Worm (Caenorhabditis elegans): ENCODE data around the gene str-90.
A peak's percentile ranks its signal among the peaks of the same experiment; 100 is the strongest.

The str-90 gene

DNA sequence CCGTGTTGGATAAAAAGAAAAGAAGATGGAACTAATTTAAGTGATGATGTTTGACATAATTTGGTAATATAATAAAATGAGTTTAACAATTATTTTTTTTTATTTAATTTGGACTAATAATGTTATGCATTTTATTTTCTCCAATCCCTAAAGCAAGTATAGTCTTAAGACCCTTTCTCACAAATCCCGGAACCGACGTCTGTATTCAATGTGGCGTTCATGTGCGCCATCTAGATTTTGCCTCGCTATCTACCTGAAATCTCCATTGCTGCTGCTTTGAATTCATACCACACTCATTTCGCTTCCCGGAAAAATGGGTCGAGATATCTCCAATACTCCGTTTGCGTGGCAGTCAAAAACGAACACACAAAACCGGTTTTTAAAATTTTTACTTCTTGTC lies 20.3 kb downstream of the str-90 start, which contains the start of gene D1014.5:
D1014.5 (plus strand) TSS at position 301 of the 400 bp plus-strand sequence.
- TF ChIP-seq nhr-77 (tag; optimal IDR thresholded peaks at IDR 0.05), result no peak
- peak; percentile 10 for TF ChIP-seq aha-1 (tag)

DNA sequence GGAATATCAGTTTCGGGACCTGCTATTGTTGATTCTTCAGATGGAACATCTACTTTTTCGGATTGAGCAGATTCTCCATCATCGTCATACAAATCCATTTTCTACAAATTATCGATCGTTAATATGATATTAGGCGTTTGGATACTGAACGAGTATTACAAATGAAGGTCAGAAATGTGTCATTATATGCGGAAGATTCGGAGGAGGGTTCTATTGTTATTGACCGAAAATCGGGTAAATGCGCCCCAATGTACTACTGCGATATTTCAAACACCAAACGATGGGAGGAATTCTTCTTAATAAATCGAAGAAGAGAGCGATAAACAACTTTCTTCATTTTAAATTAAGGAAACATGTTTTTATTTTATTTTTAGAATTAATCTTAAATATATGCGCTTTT lies 26.2 kb downstream of the str-90 start, which contains the start of gene spr-1:
spr-1 (minus strand) TSS at position 101 of the 400 bp plus-strand sequence.
- TF ChIP-seq spr-3 (GFP tag; optimal IDR thresholded peaks at IDR 0.05), result no peak
- no peak for TF ChIP-seq hlh-30 (tag; optimal IDR thresholded peaks at IDR 0.05; ENCODE audit: insufficient read depth)
- no peak for TF ChIP-seq lsy-2 (tag; optimal IDR thresholded peaks at IDR 0.05)
- no peak for TF ChIP-seq vab-7 (GFP tag; IDR thresholded peaks at IDR 0.05)
- TF ChIP-seq F10B5.3 (tag; optimal IDR thresholded peaks at IDR 0.05), result no peak

ce11 chrV:8129719-8130118 lies 26.7 kb downstream of the str-90 start:
- TF ChIP-seq pha-4 (GFP tag; IDR thresholded peaks at IDR 0.05), result no peak
- no peak for TF ChIP-seq pha-4 (tag; optimal IDR thresholded peaks at IDR 0.05)
- TF ChIP-seq unc-130 (GFP tag; optimal IDR thresholded peaks at IDR 0.05), result no peak
- TF ChIP-seq dmd-8 (GFP tag; IDR thresholded peaks at IDR 0.05), result no peak
- no peak for TF ChIP-seq mdl-1 (tag; optimal IDR thresholded peaks at IDR 0.05)
- no peak for TF ChIP-seq cey-2 (tag; optimal IDR thresholded peaks at IDR 0.05; ENCODE audit: borderline replicate concordance, insufficient read depth)
- TF ChIP-seq dve-1 (tag; optimal IDR thresholded peaks at IDR 0.05; ENCODE audit: insufficient read depth), result no peak

ce11 chrV:8130149-8130661 lies 27.1 kb downstream of the str-90 start, which contains the start of gene snap-1:
TSS of gene snap-1 (plus strand) at chrV:8130611.
- no peak for TF ChIP-seq attf-4 (tag; optimal IDR thresholded peaks at IDR 0.05)
- no peak for TF ChIP-seq daf-19 (GFP tag; conservative IDR thresholded peaks at IDR 0.05)
- peak; percentile 42 for TF ChIP-seq T20F7.1 (GFP tag; optimal IDR thresholded peaks at IDR 0.05)
- TF ChIP-seq F26F4.8 (GFP tag; conservative IDR thresholded peaks at IDR 0.05), result no peak
- no peak for TF ChIP-seq lin-38 (GFP tag; IDR thresholded peaks at IDR 0.05)
- no peak for TF ChIP-seq ztf-7 (tag; optimal IDR thresholded peaks at IDR 0.05)
- TF ChIP-seq ceh-44 (GFP tag; IDR thresholded peaks at IDR 0.05), result peak; percentile 36; the same call in 1 of the 2 replicates
- no peak for TF ChIP-seq mdt-29 (GFP tag; IDR thresholded peaks at IDR 0.05)
- TF ChIP-seq nhr-25 (tag; optimal IDR thresholded peaks at IDR 0.05; ENCODE audit: borderline replicate concordance, insufficient read depth), result no peak
- TF ChIP-seq lin-1 (GFP tag; IDR thresholded peaks at IDR 0.05), result no peak
- TF ChIP-seq ceh-82 (tag; optimal IDR thresholded peaks at IDR 0.05), result no peak
- TF ChIP-seq ceh-28 (tag; optimal IDR thresholded peaks at IDR 0.05), result no peak
- TF ChIP-seq lin-13 (GFP tag; optimal IDR thresholded peaks at IDR 0.05), result no peak
- TF ChIP-seq snpc-1.2 (GFP tag; IDR thresholded peaks at IDR 0.05), result no peak
- TF ChIP-seq unc-39 (tag; optimal IDR thresholded peaks at IDR 0.05), result no peak
- TF ChIP-seq mxl-3 (GFP tag; optimal IDR thresholded peaks at IDR 0.05), result peak; percentile 74
- peak; percentile 66 for TF ChIP-seq hlh-11 (tag; optimal IDR thresholded peaks at IDR 0.05)
- no peak for TF ChIP-seq nhr-28 (tag; optimal IDR thresholded peaks at IDR 0.05)
- TF ChIP-seq ces-1 (GFP tag; optimal IDR thresholded peaks at IDR 0.05), result no peak
- no peak for TF ChIP-seq daf-8 (GFP tag; IDR thresholded peaks at IDR 0.05)
- no peak for TF ChIP-seq fos-1 (tag; optimal IDR thresholded peaks at IDR 0.05)
- TF ChIP-seq nhr-6 (tag; optimal IDR thresholded peaks at IDR 0.05), result no peak
- no peak for TF ChIP-seq duxl-1 (tag; optimal IDR thresholded peaks at IDR 0.05; ENCODE audit: poor library complexity)
- TF ChIP-seq zip-11 (GFP tag; IDR thresholded peaks at IDR 0.05), result no peak
- no peak for TF ChIP-seq lim-7 (GFP tag; IDR thresholded peaks at IDR 0.05)
- TF ChIP-seq dmd-8 (GFP tag; IDR thresholded peaks at IDR 0.05), result no peak
- no peak for TF ChIP-seq arid-1 (GFP tag; conservative IDR thresholded peaks at IDR 0.05)
- no peak for TF ChIP-seq nhr-41 (GFP tag; IDR thresholded peaks at IDR 0.05)
- TF ChIP-seq Y105C5A.15 (GFP tag; IDR thresholded peaks at IDR 0.05), result no peak
- TF ChIP-seq zip-2 (tag; optimal IDR thresholded peaks at IDR 0.05), result no peak
- TF ChIP-seq ama-1 (optimal IDR thresholded peaks at IDR 0.05), result no peak
- no peak for TF ChIP-seq set-16 (GFP tag; IDR thresholded peaks at IDR 0.05)
- TF ChIP-seq lin-29 (GFP tag; IDR thresholded peaks at IDR 0.05), result no peak
- no peak for TF ChIP-seq jun-1 (tag; optimal IDR thresholded peaks at IDR 0.05)

Measured in whole organism, L4 larva.